Worm (Caenorhabditis elegans): ENCODE data around the gene psr-1.

DNA sequence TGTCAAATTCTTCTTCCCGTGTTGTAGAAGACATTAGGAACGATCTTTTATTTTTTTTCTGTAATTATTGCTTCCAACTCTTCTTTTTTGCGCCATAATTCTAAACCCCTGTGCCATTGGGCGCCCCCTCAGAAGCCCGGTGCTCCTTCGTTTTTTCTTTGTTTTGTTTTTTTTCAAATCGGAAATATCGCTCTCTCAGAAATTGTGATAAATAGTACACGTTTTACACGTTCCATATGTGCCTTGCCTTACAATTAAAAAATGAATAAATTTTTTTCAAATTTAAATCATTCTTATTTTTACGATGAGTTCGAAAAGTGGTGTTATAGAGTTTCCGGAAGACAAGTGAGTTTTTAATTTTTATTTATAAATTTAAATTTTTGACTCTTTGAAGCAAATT, 3.6 kb upstream of the psr-1 start, which contains the start of gene F29B9.7:
- no peak for TF ChIP-seq tbx-2 (tag; optimal IDR thresholded peaks at IDR 0.05)
- no peak for TF ChIP-seq lin-39 (tag; optimal IDR thresholded peaks at IDR 0.05)
- TF ChIP-seq pha-4 (tag; optimal IDR thresholded peaks at IDR 0.05) = no peak
- TF ChIP-seq unc-39 (tag; optimal IDR thresholded peaks at IDR 0.05) = no peak
